Fruit fly (Drosophila melanogaster) whole organism, embryonic: Measurements from ENCODE around the gene CG13893.

Experiments used
- Bgb ChIP-seq: fragments of 200-800 bp; sonication (Bioruptor generic); IDR thresholded peaks from 2 replicates; pipeline ENCODE4 v1.3.6; 2022; ENCODE audit warnings: missing biosample characterization, missing genetic modification characterization; ENCODE audit not compliant: partially characterized antibody
- Blimp-1 ChIP-seq: fragments of 200-800 bp; sonication (Bioruptor generic); optimal IDR thresholded peaks from 3 replicates; lab custom pipeline; 2018; ENCODE audit warnings: missing biosample characterization, missing genetic modification characterization, mild to moderate bottlenecking, moderate library complexity, missing genetic modification reagents
- CG11560 ChIP-seq: fragments of 200-800 bp; sonication (Bioruptor generic); IDR thresholded peaks from 3 replicates; pipeline ENCODE4 v1.3.6; 2022; ENCODE audit warnings: missing biosample characterization, missing genetic modification characterization
- CG12659 ChIP-seq: fragments of 200-800 bp; sonication (Bioruptor generic); optimal IDR thresholded peaks from 3 replicates; lab custom pipeline; 2017; ENCODE audit warnings: mild to moderate bottlenecking, missing biosample characterization, missing genetic modification reagents, missing genetic modification characterization
- CG14050 ChIP-seq: fragments of 200-800 bp; sonication (Bioruptor generic); IDR thresholded peaks from 3 replicates; pipeline ENCODE4 v1.3.6; 2022; ENCODE audit warnings: missing biosample characterization, missing genetic modification characterization
- CG16863 ChIP-seq: fragments of 200-800 bp; sonication (Bioruptor generic); optimal IDR thresholded peaks from 3 replicates; lab custom pipeline; 2016; ENCODE audit warnings: missing biosample characterization, missing genetic modification characterization
- CG17612 ChIP-seq: fragments of 200-800 bp; sonication (Bioruptor generic); IDR thresholded peaks from 2 replicates; pipeline ENCODE4 v1.3.6; 2022; ENCODE audit warnings: missing biosample characterization, missing genetic modification characterization
- CG18476 ChIP-seq: fragments of 200-800 bp; sonication (Bioruptor generic); optimal IDR thresholded peaks from 2 replicates; lab custom pipeline; 2016; ENCODE audit warnings: missing biosample characterization, mild to moderate bottlenecking, missing genetic modification characterization
- CG18599 ChIP-seq: fragments of 200-800 bp; sonication (Bioruptor generic); optimal IDR thresholded peaks from 3 replicates; lab custom pipeline; 2017; ENCODE audit warnings: missing biosample characterization, missing genetic modification characterization, mild to moderate bottlenecking, moderate library complexity, missing genetic modification reagents
- CG18764 ChIP-seq: fragments of 200-800 bp; sonication (Bioruptor generic); optimal IDR thresholded peaks from 3 replicates; lab custom pipeline; 2016; ENCODE audit warnings: missing biosample characterization, missing genetic modification characterization
- CG32772 ChIP-seq: fragments of 200-800 bp; sonication (Bioruptor generic); IDR thresholded peaks from 2 replicates; pipeline ENCODE4 v1.3.6; 2022; ENCODE audit warnings: missing biosample characterization, missing genetic modification characterization
- CG34224 ChIP-seq: fragments of 200-800 bp; sonication (Bioruptor generic); IDR thresholded peaks from 3 replicates; pipeline ENCODE4 v1.3.6; 2022; ENCODE audit warnings: missing biosample characterization, missing genetic modification characterization; ENCODE audit not compliant: partially characterized antibody
- CG4820 ChIP-seq: fragments of 200-800 bp; sonication (Bioruptor generic); optimal IDR thresholded peaks from 3 replicates; lab custom pipeline; 2016; ENCODE audit warnings: missing biosample characterization, missing genetic modification characterization
- CG7745 ChIP-seq: fragments of 200-800 bp; sonication (Bioruptor generic); optimal IDR thresholded peaks from 2 replicates; lab custom pipeline; 2018; ENCODE audit warnings: missing biosample characterization, mild to moderate bottlenecking, missing genetic modification characterization, moderate library complexity
- CG7839 ChIP-seq: fragments of 200-800 bp; sonication (Bioruptor generic); optimal IDR thresholded peaks from 3 replicates; lab custom pipeline; 2018; ENCODE audit warnings: missing biosample characterization, mild to moderate bottlenecking, missing genetic modification characterization, moderate library complexity
- CG7928 ChIP-seq: fragments of 200-800 bp; sonication (Bioruptor generic); optimal IDR thresholded peaks from 2 replicates; lab custom pipeline; 2017; ENCODE audit warnings: missing biosample characterization, mild to moderate bottlenecking, missing genetic modification characterization
- CG8478 ChIP-seq: fragments of >200 bp; optimal IDR thresholded peaks from 2 replicates; lab custom pipeline; 2018
- Dad ChIP-seq: fragments of 200-800 bp; sonication (Bioruptor generic); optimal IDR thresholded peaks from 3 replicates; lab custom pipeline; 2016; ENCODE audit warnings: missing biosample characterization, missing genetic modification characterization
- HHEX ChIP-seq: fragments of 200-800 bp; sonication (Bioruptor generic); optimal IDR thresholded peaks from 3 replicates; lab custom pipeline; 2017; ENCODE audit warnings: missing biosample characterization, mild to moderate bottlenecking, missing genetic modification characterization, missing genetic modification reagents
- Hey ChIP-seq: fragments of 200-800 bp; sonication (Bioruptor generic); optimal IDR thresholded peaks from 3 replicates; lab custom pipeline; 2018; ENCODE audit warnings: missing biosample characterization, mild to moderate bottlenecking, missing genetic modification characterization
- HmgZ ChIP-seq: fragments of 200-800 bp; sonication (Bioruptor generic); optimal IDR thresholded peaks from 2 replicates; lab custom pipeline; 2018; ENCODE audit warnings: missing biosample characterization, mild to moderate bottlenecking, missing genetic modification characterization
- Lpt ChIP-seq: fragments of >200 bp; optimal IDR thresholded peaks from 2 replicates; lab custom pipeline; 2018; ENCODE audit warnings: missing biosample characterization, missing genetic modification characterization
- MESR4 ChIP-seq: fragments of 200-800 bp; sonication (Bioruptor generic); optimal IDR thresholded peaks from 2 replicates; lab custom pipeline; 2018; ENCODE audit warnings: missing biosample characterization, mild to moderate bottlenecking, missing genetic modification characterization, moderate library complexity
- Max ChIP-seq: fragments of 200-800 bp; sonication (Bioruptor generic); optimal IDR thresholded peaks from 2 replicates; lab custom pipeline; 2016; ENCODE audit warnings: missing biosample characterization, mild to moderate bottlenecking, missing genetic modification characterization
- NFAT ChIP-seq: fragments of 200-800 bp; sonication (Bioruptor generic); IDR thresholded peaks from 2 replicates; pipeline ENCODE4 v1.3.6; 2022; ENCODE audit warnings: missing biosample characterization, missing genetic modification characterization
- Ravus ChIP-seq: fragments of 200-800 bp; sonication (Bioruptor generic); IDR thresholded peaks from 2 replicates; pipeline ENCODE4 v1.3.6; 2022; ENCODE audit warnings: missing biosample characterization, missing genetic modification characterization
- Rfx ChIP-seq: fragments of 200-800 bp; sonication (Bioruptor generic); IDR thresholded peaks from 2 replicates; pipeline ENCODE4 v1.3.6; 2022; ENCODE audit warnings: missing biosample characterization, missing genetic modification characterization
- Scr ChIP-seq: fragments of 200-800 bp; sonication (Bioruptor generic); IDR thresholded peaks from 2 replicates; pipeline ENCODE4 v1.3.6; 2022; ENCODE audit warnings: missing biosample characterization, missing genetic modification characterization; ENCODE audit not compliant: partially characterized antibody
- Ssrp ChIP-seq: fragments of 200-800 bp; sonication (Bioruptor generic); optimal IDR thresholded peaks from 2 replicates; lab custom pipeline; 2018; ENCODE audit warnings: missing biosample characterization, mild to moderate bottlenecking, missing genetic modification characterization, moderate library complexity
- ato ChIP-seq: fragments of 200-800 bp; sonication (Bioruptor generic); IDR thresholded peaks from 2 replicates; pipeline ENCODE4 v1.3.6; 2022; ENCODE audit warnings: missing biosample characterization, missing genetic modification characterization; ENCODE audit not compliant: partially characterized antibody
- cad ChIP-seq: fragments of >200 bp; optimal IDR thresholded peaks from 2 replicates; lab custom pipeline; 2017; ENCODE audit warnings: missing biosample characterization, missing genetic modification characterization
- cas ChIP-seq: fragments of 200-800 bp; sonication (Bioruptor generic); IDR thresholded peaks from 2 replicates; pipeline ENCODE4 v1.3.6; 2022; ENCODE audit warnings: missing biosample characterization, missing genetic modification characterization
- cato ChIP-seq: fragments of 200-800 bp; sonication (Bioruptor generic); optimal IDR thresholded peaks from 2 replicates; lab custom pipeline; 2016; ENCODE audit warnings: missing biosample characterization, missing genetic modification characterization, borderline replicate concordance
- chm ChIP-seq: fragments of 200-800 bp; sonication (Bioruptor generic); IDR thresholded peaks from 2 replicates; pipeline ENCODE4 v1.3.6; 2022; ENCODE audit warnings: missing biosample characterization, missing genetic modification characterization
- croc ChIP-seq: fragments of 200-800 bp; sonication (Bioruptor generic); conservative IDR thresholded peaks from 3 replicates; pipeline ENCODE4 v1.3.6; 2022; ENCODE audit warnings: missing biosample characterization, missing genetic modification characterization
- danr ChIP-seq: fragments of 200-800 bp; sonication (Bioruptor generic); IDR thresholded peaks from 2 replicates; pipeline ENCODE4 v1.3.6; 2022; ENCODE audit warnings: missing biosample characterization, missing genetic modification characterization
- emc ChIP-seq: fragments of 200-800 bp; sonication (Bioruptor generic); optimal IDR thresholded peaks from 2 replicates; lab custom pipeline; 2016; ENCODE audit warnings: missing biosample characterization, missing genetic modification characterization
- fd64A ChIP-seq: fragments of 200-800 bp; sonication (Bioruptor generic); optimal IDR thresholded peaks from 3 replicates; lab custom pipeline; 2018; ENCODE audit warnings: missing biosample characterization, mild to moderate bottlenecking, missing genetic modification characterization
- gcm ChIP-seq: fragments of 200-800 bp; sonication (Bioruptor generic); optimal IDR thresholded peaks from 2 replicates; lab custom pipeline; 2019; ENCODE audit warnings: missing biosample characterization, mild to moderate bottlenecking, missing genetic modification characterization, moderate library complexity
- hb ChIP-seq: fragments of 200-800 bp; sonication (Bioruptor generic); IDR thresholded peaks from 3 replicates; pipeline ENCODE4 v1.3.6; 2022; ENCODE audit warnings: missing biosample characterization, missing genetic modification characterization; ENCODE audit not compliant: partially characterized antibody
- jumu ChIP-seq: fragments of 200-800 bp; sonication (Bioruptor generic); optimal IDR thresholded peaks from 3 replicates; lab custom pipeline; 2016; ENCODE audit warnings: missing biosample characterization, missing genetic modification characterization
- lab ChIP-seq: fragments of 200-800 bp; sonication (Bioruptor generic); optimal IDR thresholded peaks from 3 replicates; lab custom pipeline; 2017; ENCODE audit warnings: missing biosample characterization, missing genetic modification characterization, mild to moderate bottlenecking, moderate library complexity, missing genetic modification reagents
- nmo ChIP-seq: fragments of 200-800 bp; sonication (Bioruptor generic); optimal IDR thresholded peaks from 2 replicates; lab custom pipeline; 2018; ENCODE audit warnings: missing biosample characterization, mild to moderate bottlenecking, missing genetic modification characterization, moderate library complexity
- odd ChIP-seq: fragments of 200-800 bp; sonication (Bioruptor generic); optimal IDR thresholded peaks from 2 replicates; lab custom pipeline; 2017; ENCODE audit warnings: missing biosample characterization, mild to moderate bottlenecking, missing genetic modification characterization
- onecut ChIP-seq: fragments of 200-800 bp; sonication (Bioruptor generic); IDR thresholded peaks from 2 replicates; pipeline ENCODE4 v1.3.6; 2022; ENCODE audit warnings: missing biosample characterization, missing genetic modification characterization
- run ChIP-seq: fragments of 200-800 bp; sonication (Bioruptor generic); optimal IDR thresholded peaks from 3 replicates; lab custom pipeline; 2018; ENCODE audit warnings: missing biosample characterization, mild to moderate bottlenecking, missing genetic modification characterization
- sim ChIP-seq: fragments of 200-800 bp; sonication (Bioruptor generic); IDR thresholded peaks from 2 replicates; pipeline ENCODE4 v1.3.6; 2022; ENCODE audit warnings: missing biosample characterization, missing genetic modification characterization
- slou ChIP-seq: fragments of 200-800 bp; sonication (Bioruptor generic); optimal IDR thresholded peaks from 3 replicates; lab custom pipeline; 2016; ENCODE audit warnings: missing biosample characterization, missing genetic modification characterization
- sqz ChIP-seq: fragments of 200-800 bp; sonication (Bioruptor generic); optimal IDR thresholded peaks from 3 replicates; lab custom pipeline; 2018; ENCODE audit warnings: missing biosample characterization, mild to moderate bottlenecking, missing genetic modification characterization
- unc-4 ChIP-seq: fragments of 200-800 bp; sonication (Bioruptor generic); IDR thresholded peaks from 2 replicates; pipeline ENCODE4 v1.3.6; 2022; ENCODE audit warnings: missing biosample characterization, missing genetic modification characterization; ENCODE audit not compliant: partially characterized antibody
- yki ChIP-seq: fragments of >200 bp; optimal IDR thresholded peaks from 3 replicates; lab custom pipeline; 2018

The CG13893 gene

DNA sequence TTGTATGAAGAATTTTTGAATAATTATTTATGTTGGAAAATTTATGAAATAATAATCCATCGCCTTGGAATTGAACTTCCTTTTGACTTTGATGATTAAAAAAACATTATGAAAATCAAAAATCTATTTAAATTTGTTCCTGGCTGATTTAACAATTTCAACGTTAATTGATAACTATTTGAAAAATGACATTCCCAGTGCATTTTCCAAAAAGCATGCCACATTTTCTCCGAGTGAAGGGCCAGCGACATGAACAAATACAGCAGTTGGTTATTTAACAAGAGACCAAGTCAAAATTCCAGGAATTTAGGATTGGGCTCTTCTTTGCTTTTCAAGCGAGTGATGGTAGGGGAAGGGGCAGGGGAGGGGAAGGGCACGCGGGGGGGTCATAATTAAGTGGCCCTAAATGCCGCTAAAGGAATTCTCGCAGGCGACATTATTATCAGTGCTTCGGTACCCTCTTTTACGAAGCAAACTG is 18.6 kb upstream of the CG13893 start (continued):
- TF ChIP-seq cad (GFP tag; lab: Kevin White, UChicago) = no peak
- peak; percentile 4 for TF ChIP-seq CG12659 (GFP tag; lab: Kevin White, UChicago)
- no peak for TF ChIP-seq cato (GFP tag; lab: Kevin White, UChicago)
- TF ChIP-seq fd64A (GFP tag; lab: Kevin White, UChicago) = no peak
- peak; percentile 75 for TF ChIP-seq nmo (GFP tag; lab: Kevin White, UChicago)
- no peak for TF ChIP-seq Ravus (GFP tag; lab: Robert Waterston, UW)
- no peak for TF ChIP-seq Dad
- TF ChIP-seq Lpt = no peak
- peak; percentile 27 for TF ChIP-seq CG18764 (GFP tag; lab: Kevin White, UChicago)
- no peak for TF ChIP-seq Rfx (GFP tag; lab: Robert Waterston, UW)
- TF ChIP-seq CG11560 (tag; lab: Robert Waterston, UW) = no peak
- no peak for TF ChIP-seq HmgZ
- TF ChIP-seq jumu (GFP tag; lab: Kevin White, UChicago) = no peak
- peak; percentile 55 for TF ChIP-seq CG7839
- TF ChIP-seq hb (GFP tag; lab: Robert Waterston, UW) = no peak
- no peak for TF ChIP-seq odd
- TF ChIP-seq CG18599 (GFP tag; lab: Kevin White, UChicago) = no peak
- peak; percentile 42 for TF ChIP-seq sqz (GFP tag; lab: Kevin White, UChicago)
- no peak for TF ChIP-seq Bgb (GFP tag; lab: Robert Waterston, UW)
- TF ChIP-seq Blimp-1 (GFP tag; lab: Kevin White, UChicago) = peak; percentile 65
- TF ChIP-seq CG7928 (GFP tag; lab: Kevin White, UChicago) = no peak
- no peak for TF ChIP-seq MESR4
- no peak for TF ChIP-seq slou (GFP tag; lab: Kevin White, UChicago)
- no peak for TF ChIP-seq CG17612 (GFP tag; lab: Robert Waterston, UW)
- TF ChIP-seq ato (GFP tag; lab: Robert Waterston, UW) = no peak; the same call in 1 of the 2 replicates
- no peak for TF ChIP-seq sim (GFP tag; lab: Robert Waterston, UW)
- no peak for TF ChIP-seq lab
- no peak for TF ChIP-seq run
- TF ChIP-seq NFAT = no peak
- TF ChIP-seq Ssrp (tag; lab: Kevin White, UChicago) = peak; percentile 64
- TF ChIP-seq unc-4 (GFP tag; lab: Robert Waterston, UW) = no peak
- peak; percentile 45 for TF ChIP-seq CG4820 (GFP tag; lab: Kevin White, UChicago)
- no peak for TF ChIP-seq Scr (GFP tag; lab: Robert Waterston, UW)
- peak; percentile 23; the same call in 1 of the 2 replicates for TF ChIP-seq onecut
- TF ChIP-seq Max (GFP tag; lab: Kevin White, UChicago) = no peak
- TF ChIP-seq CG16863 = no peak
- TF ChIP-seq danr (GFP tag; lab: Robert Waterston, UW) = no peak
- no peak for TF ChIP-seq CG14050
- no peak for TF ChIP-seq HHEX (GFP tag; lab: Kevin White, UChicago)
- peak; percentile 62 for TF ChIP-seq gcm (GFP tag; lab: Kevin White, UChicago)
- peak; percentile 33 for TF ChIP-seq CG7745
- no peak for TF ChIP-seq CG8478
- TF ChIP-seq emc (GFP tag; lab: Kevin White, UChicago) = no peak
- peak; percentile 59; the same call in 2 of the 3 replicates for TF ChIP-seq croc (GFP tag; lab: Robert Waterston, UW)
- TF ChIP-seq CG18476 = no peak
- TF ChIP-seq cas (GFP tag; lab: Robert Waterston, UW) = no peak
- TF ChIP-seq CG32772 (GFP tag; lab: Robert Waterston, UW) = no peak
- peak; percentile 52; the same call in 1 of the 2 replicates for TF ChIP-seq chm (GFP tag; lab: Robert Waterston, UW)
- TF ChIP-seq Hey (tag; lab: Kevin White, UChicago) = no peak
- no peak for TF ChIP-seq yki (lab: Kevin White, UChicago)
- TF ChIP-seq CG34224 = no peak
